Fruit fly (Drosophila melanogaster) S2 (cell line): ENCODE measurements around the gene klg.

ENCODE experiments used
- CG8478 ChIP-seq: fragments of >200 bp; optimal IDR thresholded peaks from 2 replicates; lab custom pipeline; 2018
- CTCF ChIP-seq, 2 experiments: fragments of >200 bp; optimal IDR thresholded peaks; 2 replicates each; lab custom pipeline; 2018

- TF ChIP-seq CTCF (optimal IDR thresholded peaks at IDR 0.05; lab: Kevin White, UChicago) (no peak), CG8478 (lab: Kevin White, UChicago) (no peak)
Measured at dm6 chr3R:22911049-22911448, 12.0 kb downstream of the klg start.
